Fruit fly (Drosophila melanogaster): ENCODE measurements around the gene elgi.

The elgi gene

DNA sequence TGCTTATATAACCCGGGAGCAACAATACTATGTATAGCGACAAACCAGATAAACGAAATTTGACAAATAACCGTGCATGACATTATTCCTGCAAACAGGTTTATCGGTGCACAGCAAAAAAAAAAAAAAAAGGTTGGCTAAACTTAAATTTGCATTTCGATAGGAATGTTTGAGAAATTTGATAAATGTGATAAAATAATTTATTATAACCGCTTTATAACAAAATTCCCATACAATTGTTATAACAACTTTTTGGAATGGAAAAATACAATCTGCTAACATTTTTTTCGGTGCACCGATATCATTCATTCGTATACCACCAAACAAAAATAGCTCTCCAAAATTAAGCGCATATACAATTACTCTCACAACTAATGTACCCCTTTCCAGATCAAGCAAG, 21.2 kb downstream of the elgi start (continued):
- peak; percentile 85 for TF ChIP-seq ey (GFP tag; optimal IDR thresholded peaks at IDR 0.05)

- no peak for TF ChIP-seq ey (GFP tag; optimal IDR thresholded peaks at IDR 0.05)
- no peak for TF ChIP-seq sv (GFP tag; optimal IDR thresholded peaks at IDR 0.05)
- no peak for TF ChIP-seq Mio (GFP tag; optimal IDR thresholded peaks at IDR 0.05)
- no peak for TF ChIP-seq N (GFP tag; optimal IDR thresholded peaks at IDR 0.05)
- no peak for TF ChIP-seq Hr78 (GFP tag; optimal IDR thresholded peaks at IDR 0.05)
- TF ChIP-seq HLH106 (tag; optimal IDR thresholded peaks at IDR 0.05), result no peak
- no peak for TF ChIP-seq lola (GFP tag; optimal IDR thresholded peaks at IDR 0.05)
- no peak for TF ChIP-seq foxo (GFP tag; optimal IDR thresholded peaks at IDR 0.05)
- no peak for TF ChIP-seq Dif (GFP tag; optimal IDR thresholded peaks at IDR 0.05; ENCODE audit: partially characterized antibody)
- TF ChIP-seq Abd-B (GFP tag; optimal IDR thresholded peaks at IDR 0.05), result no peak
- no peak for TF ChIP-seq rgr (GFP tag; optimal IDR thresholded peaks at IDR 0.05)
- no peak for TF ChIP-seq CrebA (GFP tag; optimal IDR thresholded peaks at IDR 0.05; ENCODE audit: borderline replicate concordance)
- TF ChIP-seq Rel (GFP tag; optimal IDR thresholded peaks at IDR 0.05), result no peak
- no peak for TF ChIP-seq Rel (tag; optimal IDR thresholded peaks at IDR 0.05)
Measured at dm6 chr3L:15978224-15978623, 21.9 kb downstream of the elgi start, which contains the start of gene CG17028. Gene CG17028, plus strand, starts transcription at chr3L:15978524.

DNA sequence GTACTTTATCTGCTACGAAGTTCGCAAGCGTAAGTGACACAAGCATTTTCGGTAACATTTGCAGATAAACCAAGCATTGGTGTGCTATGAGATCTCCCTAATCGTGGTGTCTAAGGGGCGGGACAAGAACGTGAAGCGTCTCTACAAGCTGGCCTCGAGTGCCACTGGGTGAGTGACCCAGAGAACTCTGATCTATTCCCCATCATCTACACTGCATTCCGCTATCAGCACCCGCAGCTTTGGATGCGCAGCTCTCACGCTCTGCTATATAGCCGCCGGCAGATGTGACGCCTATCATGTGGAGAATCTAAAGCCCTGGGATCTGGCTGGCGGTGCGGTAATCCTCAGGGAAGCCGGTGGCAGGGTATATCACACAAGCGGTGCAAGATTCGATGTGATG, 22.9 kb downstream of the elgi start:
- no peak for TF ChIP-seq woc (GFP tag; optimal IDR thresholded peaks at IDR 0.05)
- TF ChIP-seq Hr83 (GFP tag; optimal IDR thresholded peaks at IDR 0.05; ENCODE audit: poor library complexity, severe bottlenecking), result peak; percentile 9
- no peak for TF ChIP-seq Rel (GFP tag; optimal IDR thresholded peaks at IDR 0.05)
- peak; percentile 26 for TF ChIP-seq Rel (tag; optimal IDR thresholded peaks at IDR 0.05)

DNA sequence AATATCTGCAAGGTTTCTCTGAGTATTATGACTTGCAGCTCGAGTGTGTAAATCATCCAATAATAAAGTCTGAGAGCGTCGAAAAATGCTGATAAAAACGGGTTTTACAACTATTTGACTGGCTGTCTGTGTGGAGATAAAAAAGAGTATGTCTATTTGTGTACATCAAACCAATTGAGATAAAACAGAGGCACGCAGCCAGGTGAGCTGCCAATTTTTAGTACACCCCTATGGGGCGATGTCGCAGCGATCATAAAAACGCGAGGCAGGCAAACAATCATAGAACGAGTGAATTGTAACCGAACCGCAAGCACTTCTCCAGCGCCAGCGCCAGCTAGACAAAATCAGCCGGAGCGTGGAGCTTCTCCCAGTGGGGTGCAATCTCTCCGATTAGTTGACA, 23.6 kb downstream of the elgi start, which contains the start of gene CG17027:
TSS of gene CG17027 (plus strand) at position 189 of the 400 bp plus-strand sequence.
- TF ChIP-seq usp (GFP tag; optimal IDR thresholded peaks at IDR 0.05) (no peak), CG9705 (GFP tag; optimal IDR thresholded peaks at IDR 0.05) (no peak), Dfd (GFP tag; optimal IDR thresholded peaks at IDR 0.05) (no peak), Jra (GFP tag; optimal IDR thresholded peaks at IDR 0.05) (no peak), rgr (GFP tag; optimal IDR thresholded peaks at IDR 0.05) (no peak), dl (GFP tag; optimal IDR thresholded peaks at IDR 0.05; ENCODE audit: insufficient read depth in 1 of 2, partially characterized antibody in 2 of 2) (no peak), Hnf4 (GFP tag; optimal IDR thresholded peaks at IDR 0.05) (no peak)

DNA sequence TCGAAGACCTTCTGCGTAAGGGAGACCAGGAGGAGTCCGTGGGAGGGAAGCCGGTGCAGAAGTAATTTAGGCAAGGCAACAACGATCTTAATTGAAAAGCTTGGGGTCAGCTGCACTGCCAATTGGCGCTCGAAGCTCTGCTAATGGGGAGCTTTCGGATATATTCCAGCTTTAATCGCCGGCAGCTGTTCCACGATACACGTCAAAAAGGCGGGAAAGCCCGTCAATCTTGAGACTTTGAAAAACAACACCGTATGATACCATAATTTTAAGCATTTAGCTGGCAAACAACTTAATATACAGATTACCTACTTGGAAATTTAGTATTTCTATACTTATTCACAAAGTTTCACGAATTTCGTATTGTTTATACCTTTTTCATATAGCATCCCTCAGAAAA, 25.1 kb downstream of the elgi start:
- no peak for TF ChIP-seq Rel (GFP tag; optimal IDR thresholded peaks at IDR 0.05)
- TF ChIP-seq Rel (tag; optimal IDR thresholded peaks at IDR 0.05), result peak; percentile 62
- no peak for TF ChIP-seq sv (GFP tag; optimal IDR thresholded peaks at IDR 0.05)

dm6 chr3L:15982148-15982547, 25.8 kb downstream of the elgi start:
- TF ChIP-seq pan (optimal IDR thresholded peaks at IDR 0.05), result no peak
- TF ChIP-seq woc (GFP tag; optimal IDR thresholded peaks at IDR 0.05), result no peak
- TF ChIP-seq dl (GFP tag; optimal IDR thresholded peaks at IDR 0.05; ENCODE audit: insufficient read depth in 1 of 2, partially characterized antibody in 2 of 2), result no peak
- TF ChIP-seq Dfd (GFP tag; optimal IDR thresholded peaks at IDR 0.05), result peak; percentile 80
- no peak for TF ChIP-seq HLH106 (tag; optimal IDR thresholded peaks at IDR 0.05)
- TF ChIP-seq sv (GFP tag; optimal IDR thresholded peaks at IDR 0.05), result no peak
- TF ChIP-seq Abd-B (GFP tag; optimal IDR thresholded peaks at IDR 0.05), result no peak

- TF ChIP-seq sage (GFP tag; optimal IDR thresholded peaks at IDR 0.05) (peak; percentile 97), Hr78 (GFP tag; optimal IDR thresholded peaks at IDR 0.05) (no peak), lola (GFP tag; optimal IDR thresholded peaks at IDR 0.05) (no peak), h (GFP tag; optimal IDR thresholded peaks at IDR 0.05) (peak; percentile 98), Sp1 (GFP tag; optimal IDR thresholded peaks at IDR 0.05) (peak; percentile 99), rgr (GFP tag; optimal IDR thresholded peaks at IDR 0.05) (peak; percentile 99), N (GFP tag; optimal IDR thresholded peaks at IDR 0.05) (no peak), foxo (GFP tag; optimal IDR thresholded peaks at IDR 0.05) (peak; percentile 58 to 98), ey (GFP tag; optimal IDR thresholded peaks at IDR 0.05) (peak; percentile 94), jim (GFP tag; optimal IDR thresholded peaks at IDR 0.05) (peak; percentile 26), OdsH (GFP tag; optimal IDR thresholded peaks at IDR 0.05) (peak; percentile 97), CrebA (GFP tag; optimal IDR thresholded peaks at IDR 0.05; ENCODE audit: borderline replicate concordance) (no peak), usp (GFP tag; optimal IDR thresholded peaks at IDR 0.05) (no peak), woc (GFP tag; optimal IDR thresholded peaks at IDR 0.05) (peak; percentile 92), Vsx2 (GFP tag; optimal IDR thresholded peaks at IDR 0.05; ENCODE audit: partially characterized antibody) (no peak), fru (GFP tag; optimal IDR thresholded peaks at IDR 0.05) (peak; percentile 90), dsf (GFP tag; optimal IDR thresholded peaks at IDR 0.05; ENCODE audit: borderline replicate concordance) (peak; percentile 89), dl (GFP tag; optimal IDR thresholded peaks at IDR 0.05; ENCODE audit: insufficient read depth in 1 of 2, partially characterized antibody in 2 of 2) (no peak), tai (GFP tag; optimal IDR thresholded peaks at IDR 0.05) (no peak), brk (GFP tag; optimal IDR thresholded peaks at IDR 0.05) (no peak), br (GFP tag; optimal IDR thresholded peaks at IDR 0.05) (peak; percentile 92), CG32264 (GFP tag; optimal IDR thresholded peaks at IDR 0.05) (peak; percentile 87)
Measured at dm6 chr3L:15982783-15983432, 26.6 kb downstream of the elgi start, which contains the start of the genes brm and Arl1. Gene brm, minus strand, starts transcription at chr3L:15982869. Gene Arl1, plus strand, starts transcription at chr3L:15983135.

Measured in whole organism, wandering third instar larva.